Fruit fly (Drosophila melanogaster): ENCODE results near the gene Grx1.

The Grx1 gene

dm6 chr3L:18895079-18895478, 26.0 kb downstream of the Grx1 start (continued):
- no peak for TF ChIP-seq pfk (GFP tag; optimal IDR thresholded peaks at IDR 0.05)
- no peak for TF ChIP-seq CG13775 (GFP tag; optimal IDR thresholded peaks at IDR 0.05)
- TF ChIP-seq yki (optimal IDR thresholded peaks at IDR 0.05) = no peak
- no peak for TF ChIP-seq bcd (GFP tag; optimal IDR thresholded peaks at IDR 0.05)
- no peak for TF ChIP-seq twi (tag; optimal IDR thresholded peaks at IDR 0.05)
- peak; percentile 71 for TF ChIP-seq CG34376 (GFP tag; optimal IDR thresholded peaks at IDR 0.05)
- no peak for TF ChIP-seq pita (GFP tag; optimal IDR thresholded peaks at IDR 0.05)
- TF ChIP-seq dmrt99B (tag; optimal IDR thresholded peaks at IDR 0.05) = no peak
- no peak for TF ChIP-seq trh (GFP tag; optimal IDR thresholded peaks at IDR 0.05)
- peak; percentile 31 for TF ChIP-seq CG17359 (tag; optimal IDR thresholded peaks at IDR 0.05)
- peak; percentile 35 for TF ChIP-seq nau (GFP tag; optimal IDR thresholded peaks at IDR 0.05)
- no peak for TF ChIP-seq CG6791 (GFP tag; IDR thresholded peaks at IDR 0.05; ENCODE audit: partially characterized antibody)
- TF ChIP-seq HmgZ (tag; optimal IDR thresholded peaks at IDR 0.05) = peak; percentile 26
- TF ChIP-seq cg (GFP tag; optimal IDR thresholded peaks at IDR 0.05) = peak; percentile 48
- TF ChIP-seq CG7786 (GFP tag; optimal IDR thresholded peaks at IDR 0.05) = no peak
- TF ChIP-seq Mes4 (GFP tag; optimal IDR thresholded peaks at IDR 0.05) = no peak
- peak in 1 of 2 experiments; percentile 41 for TF ChIP-seq Trl (optimal IDR thresholded peaks at IDR 0.05)
- no peak for TF ChIP-seq Trl (GFP tag; optimal IDR thresholded peaks at IDR 0.05)
- no peak for TF ChIP-seq Sry-β (GFP tag; optimal IDR thresholded peaks at IDR 0.05)
- TF ChIP-seq sqz (GFP tag; optimal IDR thresholded peaks at IDR 0.05) = peak; percentile 61
- no peak for TF ChIP-seq gcm (GFP tag; optimal IDR thresholded peaks at IDR 0.05)
- TF ChIP-seq cas (GFP tag; IDR thresholded peaks at IDR 0.05) = no peak
- TF ChIP-seq GATAe (GFP tag; conservative IDR thresholded peaks at IDR 0.05) = no peak
- no peak for TF ChIP-seq Pdp1 (GFP tag; optimal IDR thresholded peaks at IDR 0.05)
- no peak for TF ChIP-seq Xbp1 (GFP tag; optimal IDR thresholded peaks at IDR 0.05)
- TF ChIP-seq CG18262 (tag; optimal IDR thresholded peaks at IDR 0.05) = no peak
- no peak for TF ChIP-seq D19A (tag; optimal IDR thresholded peaks at IDR 0.05)
- no peak for TF ChIP-seq kah (GFP tag; optimal IDR thresholded peaks at IDR 0.05)
- no peak for TF ChIP-seq CG11723 (GFP tag; optimal IDR thresholded peaks at IDR 0.05)
- TF ChIP-seq Bdp1 (GFP tag; optimal IDR thresholded peaks at IDR 0.05) = no peak
- peak; percentile 70 for TF ChIP-seq cwo (GFP tag; optimal IDR thresholded peaks at IDR 0.05)
- no peak for TF ChIP-seq CG9215 (GFP tag; IDR thresholded peaks at IDR 0.05)
- no peak for TF ChIP-seq al (GFP tag; IDR thresholded peaks at IDR 0.05)
- TF ChIP-seq Usf (GFP tag; optimal IDR thresholded peaks at IDR 0.05) = no peak
- TF ChIP-seq onecut (GFP tag; IDR thresholded peaks at IDR 0.05) = no peak
- peak; percentile 6 for TF ChIP-seq exex (tag; optimal IDR thresholded peaks at IDR 0.05)
- no peak for TF ChIP-seq CG2889 (GFP tag; IDR thresholded peaks at IDR 0.05)
- no peak for TF ChIP-seq bowl (GFP tag; IDR thresholded peaks at IDR 0.05)
- no peak for TF ChIP-seq CG11696 (GFP tag; IDR thresholded peaks at IDR 0.05)
- no peak for TF ChIP-seq NfI (GFP tag; optimal IDR thresholded peaks at IDR 0.05)
- TF ChIP-seq tup (GFP tag; optimal IDR thresholded peaks at IDR 0.05) = no peak
- TF ChIP-seq CG13894 (tag; optimal IDR thresholded peaks at IDR 0.05) = peak; percentile 84
- no peak for TF ChIP-seq gt (GFP tag; IDR thresholded peaks at IDR 0.05)
- no peak for TF ChIP-seq Doc3 (GFP tag; IDR thresholded peaks at IDR 0.05; ENCODE audit: partially characterized antibody)
- TF ChIP-seq Xrp1 (GFP tag; IDR thresholded peaks at IDR 0.05) = no peak
- no peak for TF ChIP-seq ssp (GFP tag; IDR thresholded peaks at IDR 0.05)
- no peak for TF ChIP-seq Vsx1 (GFP tag; optimal IDR thresholded peaks at IDR 0.05)
- TF ChIP-seq lilli (GFP tag; optimal IDR thresholded peaks at IDR 0.05) = no peak
- no peak for TF ChIP-seq stwl (tag; optimal IDR thresholded peaks at IDR 0.05)
- TF ChIP-seq Taf1 (GFP tag; IDR thresholded peaks at IDR 0.05) = no peak
- TF ChIP-seq odd (GFP tag; optimal IDR thresholded peaks at IDR 0.05) = no peak
- TF ChIP-seq p53 (GFP tag; optimal IDR thresholded peaks at IDR 0.05) = no peak
